Worm (Caenorhabditis elegans): ENCODE results near the gene H25P19.1.
A peak's percentile ranks its signal among the peaks of the same experiment; 100 is the strongest.

H25P19.1 gene

ce11 chrV:687384-687783 is at the start of gene H25P19.1:
Gene H25P19.1, plus strand, starts transcription at chrV:687684.
- no peak for TF ChIP-seq snpc-4 (tag; optimal IDR thresholded peaks at IDR 0.05)
- TF ChIP-seq lin-11 (tag; optimal IDR thresholded peaks at IDR 0.05): no peak
- no peak for TF ChIP-seq elt-3 (tag; optimal IDR thresholded peaks at IDR 0.05)

- TF ChIP-seq peb-1 (tag; optimal IDR thresholded peaks at IDR 0.05) (no peak), lsy-2 (tag; optimal IDR thresholded peaks at IDR 0.05) (no peak), nhr-11 (tag; optimal IDR thresholded peaks at IDR 0.05) (no peak), nhr-25 (tag; optimal IDR thresholded peaks at IDR 0.05) (no peak), crh-2 (tag; optimal IDR thresholded peaks at IDR 0.05) (no peak), snpc-4 (tag; optimal IDR thresholded peaks at IDR 0.05) (no peak), zag-1 (tag; optimal IDR thresholded peaks at IDR 0.05) (no peak), nhr-77 (tag; optimal IDR thresholded peaks at IDR 0.05) (no peak), ama-1 (optimal IDR thresholded peaks at IDR 0.05) (no peak), lin-11 (tag; optimal IDR thresholded peaks at IDR 0.05) (no peak), sma-9 (GFP tag; optimal IDR thresholded peaks at IDR 0.05) (no peak), sma-9 (tag; optimal IDR thresholded peaks at IDR 0.05) (no peak), nhr-237 (tag; optimal IDR thresholded peaks at IDR 0.05) (no peak), ztf-11 (tag; optimal IDR thresholded peaks at IDR 0.05) (no peak), R02D3.7 (tag; optimal IDR thresholded peaks at IDR 0.05) (no peak), F13H6.1 (tag; optimal IDR thresholded peaks at IDR 0.05) (no peak), lin-39 (tag; optimal IDR thresholded peaks at IDR 0.05) (no peak), fos-1 (tag; optimal IDR thresholded peaks at IDR 0.05) (no peak), nhr-21 (tag; optimal IDR thresholded peaks at IDR 0.05) (no peak)
Measured at ce11 chrV:638328-638727, 49.2 kb upstream of the H25P19.1 start, which contains the start of gene srj-37. Gene srj-37, plus strand, starts transcription at chrV:638628.

- no peak for TF ChIP-seq peb-1 (tag; optimal IDR thresholded peaks at IDR 0.05)
- TF ChIP-seq mbf-1 (tag; optimal IDR thresholded peaks at IDR 0.05): no peak
- no peak for TF ChIP-seq elt-1 (tag; optimal IDR thresholded peaks at IDR 0.05)
- TF ChIP-seq lin-39 (tag; optimal IDR thresholded peaks at IDR 0.05): no peak
- TF ChIP-seq nhr-25 (tag; optimal IDR thresholded peaks at IDR 0.05): no peak
- no peak for TF ChIP-seq crh-2 (tag; optimal IDR thresholded peaks at IDR 0.05)
- TF ChIP-seq ztf-4 (tag; optimal IDR thresholded peaks at IDR 0.05): no peak
- TF ChIP-seq blmp-1 (tag; optimal IDR thresholded peaks at IDR 0.05; ENCODE audit: insufficient read depth): no peak
- TF ChIP-seq ZK546.5 (tag; optimal IDR thresholded peaks at IDR 0.05): no peak
- no peak for TF ChIP-seq lsy-2 (tag; optimal IDR thresholded peaks at IDR 0.05)
- TF ChIP-seq sma-9 (GFP tag; optimal IDR thresholded peaks at IDR 0.05): peak; percentile 12
- TF ChIP-seq sma-9 (tag; optimal IDR thresholded peaks at IDR 0.05): no peak
- peak; percentile 35 for TF ChIP-seq nhr-129 (tag; optimal IDR thresholded peaks at IDR 0.05)
- peak; percentile 32 for TF ChIP-seq C34F6.9 (tag; optimal IDR thresholded peaks at IDR 0.05)
- no peak for TF ChIP-seq lin-11 (tag; optimal IDR thresholded peaks at IDR 0.05)
- no peak for TF ChIP-seq unc-39 (tag; optimal IDR thresholded peaks at IDR 0.05)
- TF ChIP-seq fos-1 (tag; optimal IDR thresholded peaks at IDR 0.05): no peak
- no peak for TF ChIP-seq nhr-11 (tag; optimal IDR thresholded peaks at IDR 0.05)
- no peak for TF ChIP-seq sem-4 (tag; optimal IDR thresholded peaks at IDR 0.05)
Measured at ce11 chrV:642750-643149, 44.7 kb upstream of the H25P19.1 start, which contains the start of gene nhr-190. Gene nhr-190, minus strand, starts transcription at chrV:642924.

ce11 chrV:646129-646528 is 41.4 kb upstream of the H25P19.1 start, which contains the start of gene F48G7.12:
Gene F48G7.12, minus strand, starts transcription at chrV:646229.
- TF ChIP-seq alr-1 (tag; optimal IDR thresholded peaks at IDR 0.05) (no peak), crh-2 (tag; optimal IDR thresholded peaks at IDR 0.05) (no peak), F13H6.1 (tag; optimal IDR thresholded peaks at IDR 0.05) (no peak), lsy-2 (tag; optimal IDR thresholded peaks at IDR 0.05) (no peak), unc-55 (GFP tag; optimal IDR thresholded peaks at IDR 0.05) (no peak), snpc-4 (tag; optimal IDR thresholded peaks at IDR 0.05) (no peak), nhr-77 (tag; optimal IDR thresholded peaks at IDR 0.05) (no peak)

- TF ChIP-seq nhr-237 (tag; optimal IDR thresholded peaks at IDR 0.05): no peak
- TF ChIP-seq nhr-6 (tag; optimal IDR thresholded peaks at IDR 0.05): no peak
- no peak for TF ChIP-seq aly-2 (tag; optimal IDR thresholded peaks at IDR 0.05)
- TF ChIP-seq lin-13 (GFP tag; optimal IDR thresholded peaks at IDR 0.05): no peak
- TF ChIP-seq fos-1 (tag; optimal IDR thresholded peaks at IDR 0.05): no peak
- no peak for TF ChIP-seq ZK546.5 (tag; optimal IDR thresholded peaks at IDR 0.05)
- TF ChIP-seq nhr-12 (tag; optimal IDR thresholded peaks at IDR 0.05): no peak
- TF ChIP-seq blmp-1 (tag; optimal IDR thresholded peaks at IDR 0.05; ENCODE audit: insufficient read depth): no peak
- no peak for TF ChIP-seq egl-27 (tag; optimal IDR thresholded peaks at IDR 0.05)
- TF ChIP-seq C34F6.9 (tag; optimal IDR thresholded peaks at IDR 0.05): no peak
- no peak for TF ChIP-seq ztf-4 (tag; optimal IDR thresholded peaks at IDR 0.05)
- TF ChIP-seq nhr-129 (tag; optimal IDR thresholded peaks at IDR 0.05): no peak
- TF ChIP-seq dmd-4 (tag; optimal IDR thresholded peaks at IDR 0.05): no peak
- TF ChIP-seq F13H6.1 (tag; optimal IDR thresholded peaks at IDR 0.05): no peak
- no peak for TF ChIP-seq nhr-10 (tag; optimal IDR thresholded peaks at IDR 0.05)
- no peak for TF ChIP-seq unc-55 (GFP tag; optimal IDR thresholded peaks at IDR 0.05)
Measured at ce11 chrV:646888-647287, 40.6 kb upstream of the H25P19.1 start, which contains the start of gene ugt-42. Gene ugt-42, plus strand, starts transcription at chrV:647188.

Data from whole organism, L2 larva.